Worm (Caenorhabditis elegans) whole organism, mixed stage, embryonic: ENCODE data around the gene F53G2.1.
"Not testable (repeated sequence)": the region's sequence is repeated elsewhere in the genome, so short reads cannot be mapped to it uniquely, and the experiment has no call there.

Experiments
- M03D4.4 ChIP-seq: sonication (generic microtip); optimal IDR thresholded peaks from 2 replicates; lab custom pipeline; 2017; ENCODE audit warnings: mild to moderate bottlenecking, missing genetic modification characterization, missing compliant biosample characterization
- ceh-39 ChIP-seq: fragments of 150-350 bp; optimal IDR thresholded peaks from 2 replicates; lab custom pipeline; 2014; ENCODE audit warnings: missing biosample characterization, missing genetic modification characterization
- ceh-43 ChIP-seq: fragments of 200-800 bp; sonication (Bioruptor generic); optimal IDR thresholded peaks from 2 replicates; lab custom pipeline; 2018; ENCODE audit warnings: mild to moderate bottlenecking, missing genetic modification characterization, moderate library complexity, missing compliant biosample characterization
- cnd-1 ChIP-seq: fragments of 200-800 bp; sonication (Bioruptor generic); optimal IDR thresholded peaks from 2 replicates; lab custom pipeline; 2018; ENCODE audit warnings: mild to moderate bottlenecking, missing genetic modification characterization, missing compliant biosample characterization
- drap-1 ChIP-seq: fragments of 200-800 bp; sonication (Bioruptor generic); optimal IDR thresholded peaks from 3 replicates; lab custom pipeline; 2018; ENCODE audit warnings: mild to moderate bottlenecking, missing genetic modification characterization, missing compliant biosample characterization
- elt-1 ChIP-seq: sonication (generic microtip); optimal IDR thresholded peaks from 2 replicates; lab custom pipeline; 2017; ENCODE audit warnings: missing genetic modification characterization, mild to moderate bottlenecking, missing compliant biosample characterization, antibody characterized with exemption, moderate library complexity, borderline replicate concordance; ENCODE audit not compliant: insufficient read depth
- elt-3 ChIP-seq: fragments of 150-350 bp; optimal IDR thresholded peaks from 2 replicates; lab custom pipeline; 2014; ENCODE audit warnings: missing biosample characterization, missing genetic modification characterization
- ham-2 ChIP-seq: fragments of 200-800 bp; sonication (Bioruptor generic); optimal IDR thresholded peaks from 2 replicates; lab custom pipeline; 2018; ENCODE audit warnings: mild to moderate bottlenecking, missing genetic modification characterization, missing compliant biosample characterization
- lin-32 ChIP-seq: fragments of 200-800 bp; sonication (Bioruptor generic); optimal IDR thresholded peaks from 2 replicates; lab custom pipeline; 2018; ENCODE audit warnings: mild to moderate bottlenecking, missing genetic modification characterization, missing compliant biosample characterization
- mep-1 ChIP-seq: fragments of 150-350 bp; optimal IDR thresholded peaks from 2 replicates; lab custom pipeline; 2017; ENCODE audit warnings: missing biosample characterization, missing genetic modification reagents, missing genetic modification characterization, inconsistent platforms
- pha-4 ChIP-seq: fragments of 150-350 bp; optimal IDR thresholded peaks from 2 replicates; lab custom pipeline; 2018; ENCODE audit warnings: missing biosample characterization, missing genetic modification reagents, missing genetic modification characterization
- snpc-4 ChIP-seq: fragments of 150-350 bp; optimal IDR thresholded peaks from 2 replicates; lab custom pipeline; 2014; ENCODE audit warnings: missing biosample characterization, missing genetic modification characterization
- unc-62 ChIP-seq: fragments of 150-350 bp; optimal IDR thresholded peaks from 2 replicates; lab custom pipeline; 2014; ENCODE audit warnings: missing biosample characterization, missing genetic modification reagents, missing genetic modification characterization
- ztf-11 ChIP-seq: fragments of 150-350 bp; optimal IDR thresholded peaks from 2 replicates; lab custom pipeline; 2014; ENCODE audit warnings: missing biosample characterization, missing genetic modification characterization

ce11 chrII:2534459-2534858, 46.0 kb downstream of the F53G2.1 start, which contains the start of gene K02F6.5:
- TF ChIP-seq cnd-1 (tag; lab: Kevin White, UChicago); ceh-39 (tag; lab: Kevin White, UChicago); elt-3 (tag; lab: Kevin White, UChicago); unc-62 (GFP tag; lab: Kevin White, UChicago); pha-4 (tag; lab: Kevin White, UChicago); snpc-4 (tag; lab: Kevin White, UChicago); drap-1 (GFP tag; lab: Kevin White, UChicago); ztf-11 (tag; lab: Kevin White, UChicago); lin-32; elt-1 (tag; lab: Kevin White, UChicago); mep-1 (tag; lab: Kevin White, UChicago); ceh-43; M03D4.4 (tag; lab: Kevin White, UChicago); ham-2 (GFP tag; lab: Kevin White, UChicago): not testable (repeated sequence)
